Worm (Caenorhabditis elegans) whole organism, L4 larva: ENCODE measurements around the gene stn-2.

Experiments
- fos-1 ChIP-seq: fragments of 150-350 bp; optimal IDR thresholded peaks from 2 replicates; lab custom pipeline; 2014; ENCODE audit warnings: missing biosample characterization, missing genetic modification characterization
- lin-13 ChIP-seq: fragments of 150-350 bp; optimal IDR thresholded peaks from 2 replicates; lab custom pipeline; 2014; ENCODE audit warnings: missing biosample characterization, missing genetic modification reagents, missing genetic modification characterization
- lsy-2 ChIP-seq, 2 experiments: fragments of 150-350 bp in 1 of 2; sonication (generic microtip) in 1 of 2; optimal IDR thresholded peaks; 2 replicates each; lab custom pipeline; 2014 to 2017; ENCODE audit warnings: missing biosample characterization in 2 of 2, missing genetic modification characterization in 2 of 2
- mdl-1 ChIP-seq, 2 experiments: fragments of 150-350 bp in 1 of 2; sonication (generic microtip) in 1 of 2; optimal IDR thresholded peaks; 2 replicates each; lab custom pipeline; 2014 to 2017; ENCODE audit warnings: missing biosample characterization in 2 of 2, missing genetic modification characterization in 2 of 2
- snpc-4 ChIP-seq: fragments of 150-350 bp; optimal IDR thresholded peaks from 2 replicates; lab custom pipeline; 2014; ENCODE audit warnings: missing biosample characterization, missing genetic modification characterization

ce11 chrX:7636037-7636436 is 44.4 kb downstream of the stn-2 start:
- TF ChIP-seq lin-13 (GFP tag; lab: Kevin White, UChicago) (no peak), fos-1 (tag; lab: Kevin White, UChicago) (no peak), mdl-1 (tag; optimal IDR thresholded peaks at IDR 0.05; lab: Kevin White, UChicago) (peak in 1 of 2 experiments; percentile 9), snpc-4 (no peak), lsy-2 (tag; optimal IDR thresholded peaks at IDR 0.05; lab: Kevin White, UChicago) (no peak)
